Worm (Caenorhabditis elegans) whole organism, young adult: ENCODE measurements around the gene str-15.

Experiments
- B0019.2 ChIP-seq: fragments of 200-800 bp; sonication (Bioruptor generic); conservative IDR thresholded peaks from 2 replicates; pipeline ENCODE4 v1.3.6; 2022; ENCODE audit warnings: missing genetic modification reagents, missing genetic modification characterization, missing compliant biosample characterization
- B0261.1 ChIP-seq: sonication (generic microtip); optimal IDR thresholded peaks from 2 replicates; lab custom pipeline; 2016; ENCODE audit warnings: mild to moderate bottlenecking, missing genetic modification characterization, moderate library complexity, missing compliant biosample characterization
- F33H1.4 ChIP-seq: fragments of 200-800 bp; sonication (Bioruptor generic); IDR thresholded peaks from 2 replicates; pipeline ENCODE4 v1.3.6; 2022; ENCODE audit warnings: missing genetic modification reagents, missing genetic modification characterization, missing compliant biosample characterization
- F37B4.10 ChIP-seq: fragments of 200-800 bp; sonication (Bioruptor generic); IDR thresholded peaks from 2 replicates; pipeline ENCODE4 v1.3.6; 2022; ENCODE audit warnings: missing genetic modification characterization, missing compliant biosample characterization
- F49E8.2 ChIP-seq: sonication (generic microtip); optimal IDR thresholded peaks from 3 replicates; lab custom pipeline; 2017; ENCODE audit warnings: missing genetic modification characterization, mild to moderate bottlenecking, missing compliant biosample characterization, antibody characterized with exemption, moderate library complexity; ENCODE audit not compliant: insufficient read depth
- F52B5.7 ChIP-seq: sonication (generic microtip); optimal IDR thresholded peaks from 2 replicates; lab custom pipeline; 2016; ENCODE audit warnings: mild to moderate bottlenecking, missing genetic modification characterization, missing compliant biosample characterization
- F55B11.4 ChIP-seq: sonication (generic microtip); optimal IDR thresholded peaks from 2 replicates; lab custom pipeline; 2016; ENCODE audit warnings: missing compliant biosample characterization, missing genetic modification characterization, borderline replicate concordance; ENCODE audit not compliant: insufficient read depth
- Y53G8AR.9 ChIP-seq: fragments of 200-800 bp; sonication (Bioruptor generic); conservative IDR thresholded peaks from 2 replicates; pipeline ENCODE4 v1.3.6; 2022; ENCODE audit warnings: missing genetic modification reagents, missing genetic modification characterization, missing compliant biosample characterization
- Y56A3A.18 ChIP-seq: fragments of 200-800 bp; sonication (Bioruptor generic); IDR thresholded peaks from 2 replicates; pipeline ENCODE4 v1.3.6; 2022; ENCODE audit warnings: missing genetic modification reagents, missing genetic modification characterization, missing compliant biosample characterization
- ama-1 ChIP-seq, 3 experiments: fragments of 150-350 bp in 1 of 3; sonication (generic microtip) in 2 of 3; optimal IDR thresholded peaks; 2 replicates each; lab custom pipeline; 2014 to 2018; ENCODE audit warnings: missing biosample characterization in 2 of 3, missing genetic modification characterization in 2 of 3, missing genetic modification reagents in 2 of 3
- atf-7 ChIP-seq: sonication (generic microtip); optimal IDR thresholded peaks from 2 replicates; lab custom pipeline; 2017; ENCODE audit warnings: mild to moderate bottlenecking, missing genetic modification characterization, missing compliant biosample characterization
- athp-1 ChIP-seq: sonication (generic microtip); optimal IDR thresholded peaks from 2 replicates; lab custom pipeline; 2017; ENCODE audit warnings: mild to moderate bottlenecking, missing genetic modification characterization, missing compliant biosample characterization
- bed-1 ChIP-seq: fragments of 200-800 bp; sonication (Bioruptor generic); IDR thresholded peaks from 2 replicates; pipeline ENCODE4 v1.3.6; 2022; ENCODE audit warnings: missing genetic modification reagents, missing genetic modification characterization, missing compliant biosample characterization
- bed-2 ChIP-seq: fragments of 200-800 bp; sonication (Bioruptor generic); IDR thresholded peaks from 2 replicates; pipeline ENCODE4 v1.3.6; 2022; ENCODE audit warnings: missing genetic modification reagents, missing genetic modification characterization, missing compliant biosample characterization
- ceh-100 ChIP-seq: fragments of 200-800 bp; sonication (Bioruptor generic); IDR thresholded peaks from 2 replicates; pipeline ENCODE4 v1.3.6; 2022; ENCODE audit warnings: missing genetic modification reagents, missing genetic modification characterization, missing compliant biosample characterization
- chd-7 ChIP-seq: sonication (generic microtip); optimal IDR thresholded peaks from 2 replicates; lab custom pipeline; 2016; ENCODE audit warnings: mild to moderate bottlenecking, missing genetic modification characterization, moderate library complexity, missing compliant biosample characterization
- egl-18 ChIP-seq: fragments of 200-800 bp; sonication (Bioruptor generic); IDR thresholded peaks from 2 replicates; pipeline ENCODE4 v1.3.6; 2022; ENCODE audit warnings: missing genetic modification reagents, missing genetic modification characterization, missing compliant biosample characterization
- hlh-26 ChIP-seq: fragments of 200-800 bp; sonication (Bioruptor generic); conservative IDR thresholded peaks from 2 replicates; pipeline ENCODE4 v1.3.6; 2022; ENCODE audit warnings: missing genetic modification reagents, missing genetic modification characterization, missing compliant biosample characterization
- hmg-1.2 ChIP-seq: fragments of 200-800 bp; sonication (Bioruptor generic); IDR thresholded peaks from 2 replicates; pipeline ENCODE4 v1.3.6; 2022; ENCODE audit warnings: missing genetic modification reagents, missing genetic modification characterization, missing compliant biosample characterization
- lin-26 ChIP-seq: fragments of 200-800 bp; sonication (Bioruptor generic); IDR thresholded peaks from 2 replicates; pipeline ENCODE4 v1.3.6; 2022; ENCODE audit warnings: missing genetic modification reagents, missing genetic modification characterization, missing compliant biosample characterization
- lin-40 ChIP-seq: sonication (generic microtip); optimal IDR thresholded peaks from 2 replicates; lab custom pipeline; 2016; ENCODE audit warnings: missing genetic modification characterization, mild to moderate bottlenecking, missing compliant biosample characterization, missing genotype, missing genetic modification reagents
- lin-54 ChIP-seq: fragments of 200-800 bp; sonication (Bioruptor generic); optimal IDR thresholded peaks from 2 replicates; lab custom pipeline; 2018; ENCODE audit warnings: mild to moderate bottlenecking, missing genetic modification characterization, missing compliant biosample characterization
- madf-8 ChIP-seq: fragments of 200-800 bp; sonication (Bioruptor generic); conservative IDR thresholded peaks from 2 replicates; pipeline ENCODE4 v1.3.6; 2022; ENCODE audit warnings: missing genetic modification reagents, missing genetic modification characterization, missing compliant biosample characterization
- nfyb-1 ChIP-seq: fragments of 200-800 bp; sonication (Bioruptor generic); IDR thresholded peaks from 2 replicates; pipeline ENCODE4 v1.3.6; 2022; ENCODE audit warnings: missing genetic modification reagents, missing genetic modification characterization, missing compliant biosample characterization
- pbrm-1 ChIP-seq: fragments of 200-800 bp; sonication (Bioruptor generic); IDR thresholded peaks from 2 replicates; pipeline ENCODE4 v1.3.6; 2022; ENCODE audit warnings: missing genetic modification reagents, missing genetic modification characterization, missing compliant biosample characterization
- rcor-1 ChIP-seq: fragments of 200-800 bp; sonication (Bioruptor generic); IDR thresholded peaks from 2 replicates; pipeline ENCODE4 v1.3.6; 2022; ENCODE audit warnings: missing genetic modification reagents, missing genetic modification characterization, missing compliant biosample characterization
- rpc-1 ChIP-seq, 2 experiments: fragments of 150-350 bp in 1 of 2; sonication (generic microtip) in 1 of 2; optimal IDR thresholded peaks; 2 replicates each; lab custom pipeline; 2014 to 2018; ENCODE audit warnings: missing biosample characterization in 1 of 2, missing genetic modification characterization in 1 of 2, missing genetic modification reagents in 1 of 2, missing genotype in 1 of 2
- sdz-38 ChIP-seq: sonication (generic microtip); optimal IDR thresholded peaks from 2 replicates; lab custom pipeline; 2016; ENCODE audit warnings: missing genotype, missing genetic modification characterization, missing compliant biosample characterization
- snpc-1.1 ChIP-seq: sonication (generic microtip); optimal IDR thresholded peaks from 2 replicates; lab custom pipeline; 2017; ENCODE audit warnings: missing genetic modification characterization, mild to moderate bottlenecking, missing compliant biosample characterization, antibody characterized with exemption, moderate library complexity, missing genotype, missing genetic modification reagents; ENCODE audit not compliant: insufficient read depth
- snpc-1.3 ChIP-seq: sonication (generic microtip); optimal IDR thresholded peaks from 2 replicates; lab custom pipeline; 2017; ENCODE audit warnings: missing genetic modification characterization, mild to moderate bottlenecking, missing compliant biosample characterization, antibody characterized with exemption, moderate library complexity, missing genotype, missing genetic modification reagents; ENCODE audit not compliant: insufficient read depth
- snpc-3.4 ChIP-seq: sonication (generic microtip); optimal IDR thresholded peaks from 2 replicates; lab custom pipeline; 2017; ENCODE audit warnings: missing genetic modification characterization, mild to moderate bottlenecking, missing compliant biosample characterization, antibody characterized with exemption, moderate library complexity, missing genotype, missing genetic modification reagents
- tbp1 ChIP-seq: fragments of 200-800 bp; sonication (Bioruptor generic); optimal IDR thresholded peaks from 2 replicates; lab custom pipeline; 2018; ENCODE audit warnings: mild to moderate bottlenecking, missing genetic modification characterization, missing compliant biosample characterization
- ztf-18 ChIP-seq: sonication (generic microtip); optimal IDR thresholded peaks from 2 replicates; lab custom pipeline; 2016; ENCODE audit warnings: missing genotype, mild to moderate bottlenecking, missing genetic modification characterization, missing compliant biosample characterization

str-15 gene

ce11 chrV:16480919-16481630 lies 22.5 kb upstream of the str-15 start, which contains the start of the genes F57E7.4 and spig-6:
F57E7.4 (minus strand) TSS chrV:16481019.
spig-6 (plus strand) TSS chrV:16481580.
- TF ChIP-seq snpc-1.1 (tag; lab: Kevin White, UChicago) = no peak
- no peak for TF ChIP-seq hlh-26 (GFP tag; lab: Robert Waterston, UW)
- TF ChIP-seq Y53G8AR.9 = no peak
- no peak for TF ChIP-seq lin-54 (GFP tag; lab: Kevin White, UChicago)
- no peak for TF ChIP-seq rcor-1 (GFP tag; lab: Robert Waterston, UW)
- TF ChIP-seq madf-8 = no peak
- TF ChIP-seq bed-1 (GFP tag; lab: Robert Waterston, UW) = no peak
- TF ChIP-seq chd-7 (tag; lab: Kevin White, UChicago) = no peak
- TF ChIP-seq F49E8.2 (tag; lab: Kevin White, UChicago) = no peak
- no peak for TF ChIP-seq hmg-1.2
- TF ChIP-seq F55B11.4 = no peak
- no peak for TF ChIP-seq F33H1.4 (GFP tag; lab: Robert Waterston, UW)

DNA sequence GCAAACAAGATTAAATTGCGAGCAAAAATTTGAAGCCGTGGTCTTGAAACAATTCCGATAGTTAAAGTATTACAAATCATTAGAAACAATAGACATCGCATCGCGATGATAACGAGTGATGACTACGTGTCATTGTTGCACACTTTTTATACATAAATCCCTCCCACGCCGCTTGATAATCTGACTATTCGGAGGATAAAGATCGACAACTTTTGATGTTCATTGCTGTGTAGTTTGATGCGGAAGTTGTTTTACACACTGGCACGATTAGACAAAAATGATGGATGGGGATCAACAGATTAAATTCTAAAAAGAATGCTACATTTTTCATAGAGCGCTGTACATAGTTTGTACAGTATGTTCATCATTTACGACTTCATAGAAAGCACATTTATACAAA lies 20.7 kb upstream of the str-15 start, which contains the start of gene T08G3.11:
T08G3.11 (minus strand) TSS at position 101 of the 400 bp plus-strand sequence.
- no peak for TF ChIP-seq lin-40
- TF ChIP-seq ama-1 (optimal IDR thresholded peaks at IDR 0.05; lab: Kevin White, UChicago) = no peak
- TF ChIP-seq ama-1 (GFP tag; optimal IDR thresholded peaks at IDR 0.05; lab: Kevin White, UChicago) = no peak
- TF ChIP-seq bed-1 (GFP tag; lab: Robert Waterston, UW) = no peak
- TF ChIP-seq F55B11.4 = no peak
- TF ChIP-seq ceh-100 (GFP tag; lab: Robert Waterston, UW) = no peak
- no peak for TF ChIP-seq F37B4.10 (GFP tag; lab: Robert Waterston, UW)
- TF ChIP-seq B0019.2 (GFP tag; lab: Robert Waterston, UW) = no peak
- TF ChIP-seq atf-7 (tag; lab: Kevin White, UChicago) = no peak
- no peak for TF ChIP-seq pbrm-1 (GFP tag; lab: Robert Waterston, UW)
- no peak for TF ChIP-seq F52B5.7 (tag; lab: Kevin White, UChicago)
- no peak for TF ChIP-seq bed-2 (GFP tag; lab: Robert Waterston, UW)
- no peak for TF ChIP-seq egl-18 (GFP tag; lab: Robert Waterston, UW)
- no peak for TF ChIP-seq snpc-1.3
- no peak for TF ChIP-seq ztf-18
- TF ChIP-seq athp-1 (tag; lab: Kevin White, UChicago) = no peak
- TF ChIP-seq nfyb-1 (GFP tag; lab: Robert Waterston, UW) = no peak
- no peak for TF ChIP-seq snpc-3.4 (tag; lab: Kevin White, UChicago)
- TF ChIP-seq sdz-38 (tag; lab: Kevin White, UChicago) = no peak

ce11 chrV:16474686-16475085 lies 16.1 kb upstream of the str-15 start:
- TF ChIP-seq lin-26 (0 out of 2 replicates have a peak, but pooled peaks have one; percentile 14), rpc-1 (optimal IDR thresholded peaks at IDR 0.05; lab: Kevin White, UChicago) (peak; percentile 4), rpc-1 (tag; optimal IDR thresholded peaks at IDR 0.05; lab: Kevin White, UChicago) (peak; percentile 55), tbp1 (GFP tag; lab: Kevin White, UChicago) (peak; percentile 82), nfyb-1 (GFP tag; lab: Robert Waterston, UW) (0 out of 2 replicates have a peak, but pooled peaks have one; percentile 23), B0261.1 (tag; lab: Kevin White, UChicago) (peak; percentile 62), pbrm-1 (GFP tag; lab: Robert Waterston, UW) (0 out of 2 replicates have a peak, but pooled peaks have one; percentile 24), Y56A3A.18 (GFP tag; lab: Robert Waterston, UW) (0 out of 2 replicates have a peak, but pooled peaks have one; percentile 49)
- TF ChIP-seq, all 124 proteins: peak for 7; not testable (repeated sequence) for 117
